Fruit fly (Drosophila melanogaster): Measurements from ENCODE around the gene CG5177.
A peak's percentile ranks its signal among the peaks of the same experiment; 100 is the strongest.

Gene CG5177

DNA sequence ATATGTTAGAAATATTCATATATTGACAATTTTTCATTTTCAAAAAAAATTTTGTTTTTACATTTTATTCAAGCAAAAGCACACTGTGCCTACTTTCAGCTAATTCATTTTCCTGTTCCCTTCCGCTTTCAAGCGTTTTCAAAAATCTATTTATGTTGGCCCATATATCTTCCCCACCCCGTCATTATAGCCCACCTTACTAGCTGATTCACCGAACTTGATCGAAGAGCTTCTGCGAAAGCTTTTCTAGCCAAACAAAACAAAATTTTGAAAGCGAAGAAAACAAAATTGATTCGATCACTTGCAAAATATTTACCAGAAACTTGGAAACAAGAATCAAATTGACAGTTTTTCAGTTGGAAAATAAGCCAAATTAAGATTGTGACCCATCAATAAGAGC lies 4.0 kb upstream of the CG5177 start, which contains the start of gene CG5171:
TSS of gene CG5171 (plus strand) at position 311 of the 400 bp plus-strand sequence.
- TF ChIP-seq Hr51 (GFP tag; optimal IDR thresholded peaks at IDR 0.05) (no peak), CG12769 (tag; optimal IDR thresholded peaks at IDR 0.05) (peak; percentile 97), Lim3 (GFP tag; IDR thresholded peaks at IDR 0.05) (no peak), run (tag; optimal IDR thresholded peaks at IDR 0.05) (no peak), CG9932 (GFP tag; IDR thresholded peaks at IDR 0.05) (0 out of 2 replicates have a peak, but pooled peaks have one; percentile 6), CG11085 (GFP tag; IDR thresholded peaks at IDR 0.05) (no peak), row (GFP tag; IDR thresholded peaks at IDR 0.05) (0 out of 3 replicates have a peak, but pooled peaks have one; percentile 24)

DNA sequence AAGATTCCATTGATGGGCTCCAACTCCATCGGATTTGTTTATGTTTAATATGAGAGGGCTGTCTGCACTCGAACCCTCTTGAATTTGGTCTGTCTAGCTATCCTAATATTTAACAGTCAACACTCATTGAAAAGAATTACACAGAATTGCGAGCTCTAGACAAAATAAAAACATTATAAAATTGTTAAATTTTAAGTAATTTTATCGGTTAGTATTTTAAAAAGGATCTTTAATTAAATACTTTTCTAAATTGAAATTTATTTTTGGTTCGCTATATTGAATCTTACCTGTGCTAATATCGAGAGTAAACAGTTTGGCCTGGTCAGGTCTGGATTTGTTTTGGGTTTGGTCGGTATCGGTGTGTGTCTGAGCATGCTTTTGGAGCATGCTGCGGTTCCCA lies 3.4 kb upstream of the CG5177 start:
- TF ChIP-seq yki (optimal IDR thresholded peaks at IDR 0.05) (no peak), CG11695 (GFP tag; IDR thresholded peaks at IDR 0.05) (peak; percentile 65; the same call in 2 of the 3 replicates), toy (GFP tag; IDR thresholded peaks at IDR 0.05) (peak; percentile 46; the same call in 1 of the 2 replicates), sima (GFP tag; optimal IDR thresholded peaks at IDR 0.05) (no peak), pan (optimal IDR thresholded peaks at IDR 0.05) (no peak), pan (GFP tag; optimal IDR thresholded peaks at IDR 0.05 in 1 of 2, IDR thresholded peaks at IDR 0.05 in 1 of 2) (peak in 1 of 2 experiments; percentile 86), ATbp (GFP tag; optimal IDR thresholded peaks at IDR 0.05) (peak; percentile 52), kay (GFP tag; optimal IDR thresholded peaks at IDR 0.05) (no peak), NfI (GFP tag; optimal IDR thresholded peaks at IDR 0.05) (peak; percentile 79), sug (tag; optimal IDR thresholded peaks at IDR 0.05) (peak; percentile 63), oc (tag; optimal IDR thresholded peaks at IDR 0.05) (peak; percentile 70), Blimp-1 (GFP tag; optimal IDR thresholded peaks at IDR 0.05) (peak; percentile 75), CG30020 (tag; optimal IDR thresholded peaks at IDR 0.05) (peak; percentile 12), Gsc (GFP tag; IDR thresholded peaks at IDR 0.05) (no peak), CG1832 (GFP tag; optimal IDR thresholded peaks at IDR 0.05) (no peak), E2f1 (GFP tag; IDR thresholded peaks at IDR 0.05) (peak; percentile 64), Ptx1 (GFP tag; IDR thresholded peaks at IDR 0.05) (peak; percentile 91), CG6254 (GFP tag; optimal IDR thresholded peaks at IDR 0.05) (peak; percentile 16), B-H1 (GFP tag; IDR thresholded peaks at IDR 0.05) (peak; percentile 59; the same call in 2 of the 3 replicates), CG4404 (GFP tag; IDR thresholded peaks at IDR 0.05) (peak; percentile 62; the same call in 1 of the 2 replicates), CG8281 (tag; optimal IDR thresholded peaks at IDR 0.05) (peak; percentile 7), br (optimal IDR thresholded peaks at IDR 0.05) (no peak), sd (tag; optimal IDR thresholded peaks at IDR 0.05) (peak; percentile 14), Gug (GFP tag; IDR thresholded peaks at IDR 0.05) (0 out of 4 replicates have a peak, but pooled peaks have one; percentile 30), Antp (GFP tag; optimal IDR thresholded peaks at IDR 0.05) (peak; percentile 27), HLH54F (GFP tag; optimal IDR thresholded peaks at IDR 0.05) (no peak), CG6272 (GFP tag; IDR thresholded peaks at IDR 0.05) (peak; percentile 33), CG1024 (GFP tag; IDR thresholded peaks at IDR 0.05) (peak; percentile 60), CG10959 (GFP tag; IDR thresholded peaks at IDR 0.05) (peak; percentile 66; the same call in 1 of the 2 replicates), CG1529 (GFP tag; optimal IDR thresholded peaks at IDR 0.05) (peak; percentile 11), slbo (GFP tag; IDR thresholded peaks at IDR 0.05) (peak; percentile 90), CG12071 (GFP tag; optimal IDR thresholded peaks at IDR 0.05) (no peak), CG12155 (GFP tag; optimal IDR thresholded peaks at IDR 0.05) (peak; percentile 49), bigmax (GFP tag; optimal IDR thresholded peaks at IDR 0.05) (no peak), Dip2 (GFP tag; IDR thresholded peaks at IDR 0.05) (no peak), psq (GFP tag; optimal IDR thresholded peaks at IDR 0.05) (no peak), Atf3 (GFP tag; optimal IDR thresholded peaks at IDR 0.05) (no peak), CG11398 (GFP tag; optimal IDR thresholded peaks at IDR 0.05) (no peak), CG8924 (tag; optimal IDR thresholded peaks at IDR 0.05) (peak; percentile 75), CG3281 (GFP tag; optimal IDR thresholded peaks at IDR 0.05) (peak; percentile 56), ssp (GFP tag; IDR thresholded peaks at IDR 0.05) (peak; percentile 54), Ets65A (GFP tag) (no peak), CG6791 (GFP tag; IDR thresholded peaks at IDR 0.05; ENCODE audit: partially characterized antibody) (no peak), CG4617 (GFP tag; optimal IDR thresholded peaks at IDR 0.05; ENCODE audit: borderline replicate concordance) (no peak)

All from whole organism, embryonic.